Fruit fly (Drosophila melanogaster): ENCODE data around the gene Osi11.

- TF ChIP-seq insv (optimal IDR thresholded peaks at IDR 0.05) (no peak), h (optimal IDR thresholded peaks at IDR 0.05) (no peak), psq (optimal IDR thresholded peaks at IDR 0.05) (no peak), ttk (optimal IDR thresholded peaks at IDR 0.05) (no peak), Sin3A (optimal IDR thresholded peaks at IDR 0.05) (no peak), Myc (optimal IDR thresholded peaks at IDR 0.05) (no peak)
Observed at dm6 chr3R:6238977-6239376, 29.6 kb downstream of the Osi11 start.
